1 fruit fly cellular context compared by ENCODE assay signal in the genomic region with DNA sequence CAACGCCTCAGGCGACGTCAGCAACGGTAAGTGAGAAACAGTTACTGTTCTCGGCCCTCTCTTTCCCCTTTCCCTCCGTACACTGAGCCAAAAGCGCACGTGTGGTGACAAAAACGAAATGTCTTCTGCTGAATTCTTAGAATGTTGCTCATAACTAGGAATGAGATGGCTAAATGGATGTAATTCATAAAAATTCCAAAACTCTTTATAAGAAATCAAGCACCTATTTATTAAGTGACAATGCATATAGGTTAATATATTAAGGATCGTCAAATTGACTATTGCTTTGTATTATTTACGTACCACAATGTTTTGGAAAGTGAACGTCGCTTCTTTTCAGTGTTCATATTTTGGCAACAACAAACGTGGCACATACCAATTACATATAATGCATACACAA.
A peak's percentile ranks its signal among the peaks of the same experiment; 100 is the strongest.
TF ChIP-seq lines count a peak whose summit lies in the region.

No protein-coding gene starts in this region.

TF ChIP-seq in whole organism, embryonic, 481 proteins besides CTCF, POLR2A, EP300 and RAD21 (continued from another document and continues in another):
- TF ChIP-seq Ssrp (tag; optimal IDR thresholded peaks at IDR 0.05; lab: Kevin White, UChicago) (no peak), Gsc (GFP tag; IDR thresholded peaks at IDR 0.05; lab: Robert Waterston, UW) (no peak), prd (optimal IDR thresholded peaks at IDR 0.05; lab: Kevin White, UChicago) (no peak), prd (GFP tag; IDR thresholded peaks at IDR 0.05; lab: Robert Waterston, UW) (no peak), CG15073 (GFP tag; optimal IDR thresholded peaks at IDR 0.05; lab: Kevin White, UChicago) (no peak), CG10979 (tag; optimal IDR thresholded peaks at IDR 0.05; lab: Kevin White, UChicago) (no peak), aop (GFP tag; IDR thresholded peaks at IDR 0.05; lab: Robert Waterston, UW) (no peak), HLH54F (GFP tag; optimal IDR thresholded peaks at IDR 0.05; lab: Kevin White, UChicago) (peak; percentile 26), Antp (GFP tag; optimal IDR thresholded peaks at IDR 0.05; lab: Kevin White, UChicago) (peak; percentile 23), run (tag; optimal IDR thresholded peaks at IDR 0.05; lab: Kevin White, UChicago) (no peak), CG1602 (GFP tag; optimal IDR thresholded peaks at IDR 0.05; lab: Kevin White, UChicago) (no peak), CG12104 (GFP tag; optimal IDR thresholded peaks at IDR 0.05; lab: Kevin White, UChicago) (no peak), Rfx (GFP tag; IDR thresholded peaks at IDR 0.05; lab: Robert Waterston, UW) (0 out of 2 replicates have a peak, but pooled peaks have one; percentile 7), so (GFP tag; IDR thresholded peaks at IDR 0.05; lab: Robert Waterston, UW) (no peak), D19A (tag; optimal IDR thresholded peaks at IDR 0.05; lab: Kevin White, UChicago) (no peak), trh (GFP tag; optimal IDR thresholded peaks at IDR 0.05; lab: Kevin White, UChicago) (no peak), ftz-f1 (GFP tag; optimal IDR thresholded peaks at IDR 0.05; lab: Kevin White, UChicago) (no peak), ap (GFP tag; IDR thresholded peaks at IDR 0.05; lab: Robert Waterston, UW) (no peak), CG13123 (GFP tag; optimal IDR thresholded peaks at IDR 0.05; lab: Kevin White, UChicago) (no peak), CG17568 (GFP tag; optimal IDR thresholded peaks at IDR 0.05; lab: Kevin White, UChicago) (no peak), zen2 (GFP tag; IDR thresholded peaks at IDR 0.05; lab: Robert Waterston, UW; ENCODE audit: partially characterized antibody) (no peak), CG34224 (GFP tag; IDR thresholded peaks at IDR 0.05; lab: Robert Waterston, UW; ENCODE audit: partially characterized antibody) (no peak), Doc2 (GFP tag; IDR thresholded peaks at IDR 0.05; lab: Robert Waterston, UW) (no peak), phol (tag; optimal IDR thresholded peaks at IDR 0.05; lab: Kevin White, UChicago) (no peak), CG14860 (GFP tag; IDR thresholded peaks at IDR 0.05; lab: Robert Waterston, UW; ENCODE audit: partially characterized antibody) (no peak), Sin3A (optimal IDR thresholded peaks at IDR 0.05; lab: Kevin White, UChicago) (no peak), vnd (GFP tag; IDR thresholded peaks at IDR 0.05; lab: Robert Waterston, UW; ENCODE audit: partially characterized antibody) (no peak), HLH3B (GFP tag; IDR thresholded peaks at IDR 0.05; lab: Robert Waterston, UW) (no peak), HLHmδ (GFP tag; optimal IDR thresholded peaks at IDR 0.05; lab: Kevin White, UChicago) (no peak), gce (GFP tag; IDR thresholded peaks at IDR 0.05; lab: Robert Waterston, UW) (no peak), CG11456 (GFP tag; IDR thresholded peaks at IDR 0.05; lab: Robert Waterston, UW) (no peak), pho (GFP tag; optimal IDR thresholded peaks at IDR 0.05; lab: Kevin White, UChicago) (peak; percentile 43), Dp (GFP tag; optimal IDR thresholded peaks at IDR 0.05; lab: Kevin White, UChicago) (no peak), Nf-YA (GFP tag; IDR thresholded peaks at IDR 0.05; lab: Robert Waterston, UW) (no peak), ro (GFP tag; IDR thresholded peaks at IDR 0.05; lab: Robert Waterston, UW) (no peak), CG7839 (tag; optimal IDR thresholded peaks at IDR 0.05; lab: Kevin White, UChicago) (peak; percentile 41), Sox102F (GFP tag; optimal IDR thresholded peaks at IDR 0.05; lab: Kevin White, UChicago) (peak; percentile 33), Mrtf (GFP tag; IDR thresholded peaks at IDR 0.05; lab: Robert Waterston, UW) (no peak), CG31224 (GFP tag; IDR thresholded peaks at IDR 0.05; lab: Robert Waterston, UW) (no peak), jigr1 (GFP tag; IDR thresholded peaks at IDR 0.05; lab: Robert Waterston, UW) (no peak), trem (tag; optimal IDR thresholded peaks at IDR 0.05; lab: Kevin White, UChicago) (no peak), dmrt11E (tag; optimal IDR thresholded peaks at IDR 0.05; lab: Kevin White, UChicago) (no peak), h (optimal IDR thresholded peaks at IDR 0.05; lab: Kevin White, UChicago) (no peak), lola (GFP tag; optimal IDR thresholded peaks at IDR 0.05; lab: Kevin White, UChicago) (no peak), Atf3 (GFP tag; optimal IDR thresholded peaks at IDR 0.05; lab: Kevin White, UChicago) (no peak), CG7928 (GFP tag; optimal IDR thresholded peaks at IDR 0.05; lab: Kevin White, UChicago) (no peak), yki (optimal IDR thresholded peaks at IDR 0.05; lab: Kevin White, UChicago) (no peak), Nf-YC (tag; optimal IDR thresholded peaks at IDR 0.05; lab: Kevin White, UChicago) (peak; percentile 7), Jarid2 (GFP tag; optimal IDR thresholded peaks at IDR 0.05; lab: Kevin White, UChicago) (no peak), CG14710 (tag; optimal IDR thresholded peaks at IDR 0.05; lab: Kevin White, UChicago) (no peak), rib (GFP tag; IDR thresholded peaks at IDR 0.05; lab: Robert Waterston, UW) (no peak), scrt (GFP tag; optimal IDR thresholded peaks at IDR 0.05; lab: Kevin White, UChicago) (no peak), Oaz (GFP tag; IDR thresholded peaks at IDR 0.05; lab: Robert Waterston, UW) (no peak), B-H2 (GFP tag; optimal IDR thresholded peaks at IDR 0.05; lab: Kevin White, UChicago) (peak; percentile 12), MTF-1 (GFP tag; optimal IDR thresholded peaks at IDR 0.05; lab: Kevin White, UChicago; ENCODE audit: borderline replicate concordance) (no peak), Deaf1 (tag; optimal IDR thresholded peaks at IDR 0.05; lab: Kevin White, UChicago) (peak; percentile 2), gsb (GFP tag; IDR thresholded peaks at IDR 0.05; lab: Robert Waterston, UW) (no peak), E2f2 (GFP tag; IDR thresholded peaks at IDR 0.05; lab: Robert Waterston, UW) (no peak), Hr3 (GFP tag; optimal IDR thresholded peaks at IDR 0.05; lab: Kevin White, UChicago) (peak; percentile 9), E2f1 (GFP tag; IDR thresholded peaks at IDR 0.05; lab: Robert Waterston, UW) (no peak), hb (GFP tag; IDR thresholded peaks at IDR 0.05; lab: Robert Waterston, UW; ENCODE audit: partially characterized antibody) (no peak), cas (GFP tag; IDR thresholded peaks at IDR 0.05; lab: Robert Waterston, UW) (no peak), Dfd (GFP tag; optimal IDR thresholded peaks at IDR 0.05; lab: Kevin White, UChicago) (no peak), Asciz (GFP tag; optimal IDR thresholded peaks at IDR 0.05; lab: Kevin White, UChicago) (no peak), Dll (GFP tag; IDR thresholded peaks at IDR 0.05; lab: Robert Waterston, UW; ENCODE audit: partially characterized antibody) (no peak), ATbp (GFP tag; optimal IDR thresholded peaks at IDR 0.05; lab: Kevin White, UChicago) (no peak), CG9215 (GFP tag; IDR thresholded peaks at IDR 0.05; lab: Robert Waterston, UW) (peak; percentile 41; the same call in 1 of the 2 replicates), CG10267 (tag; optimal IDR thresholded peaks at IDR 0.05; lab: Kevin White, UChicago) (no peak), chinmo (GFP tag; IDR thresholded peaks at IDR 0.05; lab: Robert Waterston, UW; ENCODE audit: partially characterized antibody) (no peak), crp (GFP tag; optimal IDR thresholded peaks at IDR 0.05; lab: Kevin White, UChicago) (no peak), Drgx (GFP tag; IDR thresholded peaks at IDR 0.05; lab: Robert Waterston, UW) (no peak), jumu (GFP tag; optimal IDR thresholded peaks at IDR 0.05; lab: Kevin White, UChicago) (no peak), dmrt99B (tag; optimal IDR thresholded peaks at IDR 0.05; lab: Kevin White, UChicago) (peak; percentile 47), CG11085 (GFP tag; IDR thresholded peaks at IDR 0.05; lab: Robert Waterston, UW) (no peak), dimm (GFP tag; IDR thresholded peaks at IDR 0.05; lab: Robert Waterston, UW) (no peak), CG2678 (tag; optimal IDR thresholded peaks at IDR 0.05; lab: Kevin White, UChicago) (peak; percentile 69), CG33213 (GFP tag; optimal IDR thresholded peaks at IDR 0.05; lab: Kevin White, UChicago) (no peak), tio (GFP tag; optimal IDR thresholded peaks at IDR 0.05; lab: Kevin White, UChicago) (no peak), CG15011 (GFP tag; optimal IDR thresholded peaks at IDR 0.05; lab: Kevin White, UChicago) (no peak), CG7786 (GFP tag; optimal IDR thresholded peaks at IDR 0.05; lab: Kevin White, UChicago) (no peak), Meics (GFP tag; optimal IDR thresholded peaks at IDR 0.05; lab: Kevin White, UChicago) (peak; percentile 57), Abd-B (GFP tag; optimal IDR thresholded peaks at IDR 0.05; lab: Kevin White, UChicago) (no peak), Bdp1 (GFP tag; optimal IDR thresholded peaks at IDR 0.05; lab: Kevin White, UChicago) (no peak), Spps (tag; optimal IDR thresholded peaks at IDR 0.05; lab: Kevin White, UChicago) (no peak), CG2199 (GFP tag; IDR thresholded peaks at IDR 0.05; lab: Robert Waterston, UW) (no peak), CrebB (tag; optimal IDR thresholded peaks at IDR 0.05; lab: Kevin White, UChicago) (no peak), Oli (tag; optimal IDR thresholded peaks at IDR 0.05; lab: Kevin White, UChicago) (peak; percentile 19), CoRest (tag; optimal IDR thresholded peaks at IDR 0.05; lab: Kevin White, UChicago) (peak; percentile 33), Tbp (GFP tag; optimal IDR thresholded peaks at IDR 0.05; lab: Kevin White, UChicago) (no peak), bowl (GFP tag; IDR thresholded peaks at IDR 0.05; lab: Robert Waterston, UW) (no peak), toy (GFP tag; IDR thresholded peaks at IDR 0.05; lab: Robert Waterston, UW) (no peak), CG1647 (GFP tag; optimal IDR thresholded peaks at IDR 0.05; lab: Kevin White, UChicago) (no peak), crol (GFP tag; IDR thresholded peaks at IDR 0.05; lab: Robert Waterston, UW) (no peak), Myb (GFP tag; optimal IDR thresholded peaks at IDR 0.05; lab: Kevin White, UChicago) (peak; percentile 0), Bgb (GFP tag; IDR thresholded peaks at IDR 0.05; lab: Robert Waterston, UW; ENCODE audit: partially characterized antibody) (no peak), CG11560 (tag; IDR thresholded peaks at IDR 0.05; lab: Robert Waterston, UW) (0 out of 3 replicates have a peak, but pooled peaks have one; percentile 32), Atf-2 (GFP tag; optimal IDR thresholded peaks at IDR 0.05; lab: Kevin White, UChicago) (no peak), Aef1 (GFP tag; IDR thresholded peaks at IDR 0.05; lab: Robert Waterston, UW) (no peak), CG16863 (GFP tag; optimal IDR thresholded peaks at IDR 0.05; lab: Kevin White, UChicago) (no peak), pum (GFP tag; optimal IDR thresholded peaks at IDR 0.05; lab: Kevin White, UChicago) (peak; percentile 11), NK7.1 (GFP tag; optimal IDR thresholded peaks at IDR 0.05; lab: Kevin White, UChicago) (no peak), exex (tag; optimal IDR thresholded peaks at IDR 0.05; lab: Kevin White, UChicago) (no peak), ac (GFP tag; optimal IDR thresholded peaks at IDR 0.05; lab: Kevin White, UChicago) (no peak), tup (GFP tag; optimal IDR thresholded peaks at IDR 0.05; lab: Kevin White, UChicago) (no peak), CG13775 (GFP tag; optimal IDR thresholded peaks at IDR 0.05; lab: Kevin White, UChicago) (peak; percentile 13), croc (GFP tag; conservative IDR thresholded peaks at IDR 0.05; lab: Robert Waterston, UW) (no peak), sim (GFP tag; IDR thresholded peaks at IDR 0.05; lab: Robert Waterston, UW) (no peak), CG6765 (GFP tag; optimal IDR thresholded peaks at IDR 0.05; lab: Kevin White, UChicago) (no peak), Rx (GFP tag; IDR thresholded peaks at IDR 0.05; lab: Robert Waterston, UW) (no peak), otp (GFP tag; IDR thresholded peaks at IDR 0.05; lab: Robert Waterston, UW) (no peak), gfzf (GFP tag; optimal IDR thresholded peaks at IDR 0.05; lab: Kevin White, UChicago) (no peak), Sry-β (GFP tag; optimal IDR thresholded peaks at IDR 0.05; lab: Kevin White, UChicago) (no peak), CG3163 (GFP tag; optimal IDR thresholded peaks at IDR 0.05; lab: Kevin White, UChicago) (peak; percentile 14), Xrp1 (GFP tag; IDR thresholded peaks at IDR 0.05; lab: Robert Waterston, UW) (no peak), Ravus (GFP tag; IDR thresholded peaks at IDR 0.05; lab: Robert Waterston, UW) (no peak), Camta (GFP tag; optimal IDR thresholded peaks at IDR 0.05; lab: Kevin White, UChicago) (no peak), CG14667 (GFP tag; IDR thresholded peaks at IDR 0.05; lab: Robert Waterston, UW) (no peak), CG15601 (tag; optimal IDR thresholded peaks at IDR 0.05; lab: Kevin White, UChicago) (no peak), CG15479 (GFP tag; optimal IDR thresholded peaks at IDR 0.05; lab: Kevin White, UChicago) (no peak), CG10959 (GFP tag; IDR thresholded peaks at IDR 0.05; lab: Robert Waterston, UW) (no peak), CG5245 (GFP tag; optimal IDR thresholded peaks at IDR 0.05; lab: Kevin White, UChicago) (no peak), CG18599 (GFP tag; optimal IDR thresholded peaks at IDR 0.05; lab: Kevin White, UChicago) (peak; percentile 77), Hr51 (GFP tag; optimal IDR thresholded peaks at IDR 0.05; lab: Kevin White, UChicago) (peak in 1 of 2 experiments; percentile 51), CG11504 (tag; optimal IDR thresholded peaks at IDR 0.05; lab: Kevin White, UChicago) (peak; percentile 62), CG12236 (GFP tag; optimal IDR thresholded peaks at IDR 0.05; lab: Kevin White, UChicago) (no peak), CG3281 (GFP tag; optimal IDR thresholded peaks at IDR 0.05; lab: Kevin White, UChicago) (peak; percentile 50), CG18262 (tag; optimal IDR thresholded peaks at IDR 0.05; lab: Kevin White, UChicago) (no peak), p53 (GFP tag; optimal IDR thresholded peaks at IDR 0.05; lab: Kevin White, UChicago) (no peak), al (GFP tag; IDR thresholded peaks at IDR 0.05; lab: Robert Waterston, UW) (no peak), nau (GFP tag; optimal IDR thresholded peaks at IDR 0.05; lab: Kevin White, UChicago) (no peak), amos (GFP tag; IDR thresholded peaks at IDR 0.05; lab: Robert Waterston, UW; ENCODE audit: partially characterized antibody) (no peak), wor (GFP tag; IDR thresholded peaks at IDR 0.05; lab: Robert Waterston, UW) (no peak), CG32772 (GFP tag; IDR thresholded peaks at IDR 0.05; lab: Robert Waterston, UW) (no peak), CG10462 (GFP tag; optimal IDR thresholded peaks at IDR 0.05; lab: Kevin White, UChicago) (no peak)
